Worm (Caenorhabditis elegans): ENCODE measurements around the gene rps-18.

- TF ChIP-seq tbx-9 (tag; optimal IDR thresholded peaks at IDR 0.05; ENCODE audit: borderline replicate concordance) (no peak), F37B4.10 (GFP tag; IDR thresholded peaks at IDR 0.05) (no peak), lin-54 (GFP tag; optimal IDR thresholded peaks at IDR 0.05) (no peak), hmg-20 (GFP tag; IDR thresholded peaks at IDR 0.05) (no peak)
Measured at ce11 chrIV:14874926-14875570, 49.6 kb downstream of the rps-18 start.

All from whole organism, young adult.